Worm (Caenorhabditis elegans) whole organism, L2 larva: ENCODE data around the gene chil-4.

Experiments
- C34F6.9 ChIP-seq: fragments of 150-350 bp; optimal IDR thresholded peaks from 2 replicates; lab custom pipeline; 2014; ENCODE audit warnings: missing biosample characterization, missing genetic modification characterization
- R02D3.7 ChIP-seq: fragments of 150-350 bp; optimal IDR thresholded peaks from 2 replicates; lab custom pipeline; 2014; ENCODE audit warnings: missing biosample characterization, missing genetic modification characterization
- Y55F3AM.14 ChIP-seq: fragments of 200-800 bp; sonication (Bioruptor generic); optimal IDR thresholded peaks from 2 replicates; lab custom pipeline; 2018; ENCODE audit warnings: mild to moderate bottlenecking, missing genetic modification characterization, missing compliant biosample characterization
- ZK546.5 ChIP-seq: sonication (generic microtip); optimal IDR thresholded peaks from 2 replicates; lab custom pipeline; 2017; ENCODE audit warnings: missing biosample characterization, missing genetic modification characterization
- alr-1 ChIP-seq: fragments of 150-350 bp; optimal IDR thresholded peaks from 2 replicates; lab custom pipeline; 2014; ENCODE audit warnings: missing biosample characterization, missing genetic modification characterization
- aly-2 ChIP-seq: fragments of 150-350 bp; optimal IDR thresholded peaks from 2 replicates; lab custom pipeline; 2014; ENCODE audit warnings: missing biosample characterization, missing genetic modification characterization
- ama-1 ChIP-seq: fragments of 150-350 bp; optimal IDR thresholded peaks from 2 replicates; lab custom pipeline; 2018; ENCODE audit warnings: inconsistent platforms
- ceh-16 ChIP-seq: fragments of 150-350 bp; optimal IDR thresholded peaks from 2 replicates; lab custom pipeline; 2014; ENCODE audit warnings: missing biosample characterization, missing genetic modification characterization
- ceh-82 ChIP-seq: fragments of 150-350 bp; optimal IDR thresholded peaks from 2 replicates; lab custom pipeline; 2014; ENCODE audit warnings: missing biosample characterization, missing genetic modification characterization
- crh-2 ChIP-seq: sonication (generic microtip); optimal IDR thresholded peaks from 2 replicates; lab custom pipeline; 2017; ENCODE audit warnings: missing biosample characterization, missing genetic modification characterization
- dmd-4 ChIP-seq: sonication (generic microtip); optimal IDR thresholded peaks from 2 replicates; lab custom pipeline; 2017; ENCODE audit warnings: missing biosample characterization, missing genetic modification characterization
- egl-27 ChIP-seq: sonication (generic microtip); optimal IDR thresholded peaks from 3 replicates; lab custom pipeline; 2017; ENCODE audit warnings: missing biosample characterization, missing genetic modification reagents, missing genetic modification characterization
- elt-3 ChIP-seq: sonication (generic microtip); optimal IDR thresholded peaks from 2 replicates; lab custom pipeline; 2017; ENCODE audit warnings: missing biosample characterization, missing genetic modification characterization
- fos-1 ChIP-seq: fragments of 150-350 bp; optimal IDR thresholded peaks from 2 replicates; lab custom pipeline; 2014; ENCODE audit warnings: missing biosample characterization, missing genetic modification characterization
- gmeb-1 ChIP-seq: fragments of 150-350 bp; optimal IDR thresholded peaks from 2 replicates; lab custom pipeline; 2014; ENCODE audit warnings: missing biosample characterization, missing genetic modification characterization
- lin-11 ChIP-seq: fragments of 150-350 bp; sonication (generic microtip); optimal IDR thresholded peaks from 2 replicates; lab custom pipeline; 2014; ENCODE audit warnings: missing biosample characterization, missing genetic modification characterization, inconsistent platforms, mixed read lengths
- lin-13 ChIP-seq: fragments of 150-350 bp; optimal IDR thresholded peaks from 2 replicates; lab custom pipeline; 2014; ENCODE audit warnings: missing biosample characterization, missing genetic modification reagents, missing genetic modification characterization
- lsy-2 ChIP-seq, 2 experiments: fragments of 150-350 bp in 1 of 2; sonication (generic microtip) in 1 of 2; optimal IDR thresholded peaks; 2 replicates each; lab custom pipeline; 2014 to 2017; ENCODE audit warnings: missing biosample characterization in 2 of 2, missing genetic modification characterization in 2 of 2
- mab-5 ChIP-seq: fragments of 150-350 bp; optimal IDR thresholded peaks from 2 replicates; lab custom pipeline; 2014; ENCODE audit warnings: missing biosample characterization, missing genetic modification characterization
- mbf-1 ChIP-seq: sonication (generic microtip); optimal IDR thresholded peaks from 2 replicates; lab custom pipeline; 2017; ENCODE audit warnings: missing biosample characterization, missing genetic modification characterization
- mdl-1 ChIP-seq, 2 experiments: fragments of 150-350 bp in 1 of 2; sonication (generic microtip) in 1 of 2; optimal IDR thresholded peaks; 2 replicates each; lab custom pipeline; 2017; ENCODE audit warnings: missing biosample characterization in 2 of 2, missing genetic modification characterization in 2 of 2
- nhr-12 ChIP-seq: fragments of 150-350 bp; optimal IDR thresholded peaks from 2 replicates; lab custom pipeline; 2014; ENCODE audit warnings: missing biosample characterization, missing genetic modification characterization
- nhr-21 ChIP-seq: fragments of 150-350 bp; optimal IDR thresholded peaks from 2 replicates; lab custom pipeline; 2014; ENCODE audit warnings: missing biosample characterization, missing genetic modification characterization
- nhr-23 ChIP-seq: fragments of 150-350 bp; optimal IDR thresholded peaks from 2 replicates; lab custom pipeline; 2014; ENCODE audit warnings: missing biosample characterization, missing genetic modification reagents, missing genetic modification characterization
- nhr-237 ChIP-seq: fragments of 150-350 bp; optimal IDR thresholded peaks from 2 replicates; lab custom pipeline; 2014; ENCODE audit warnings: missing biosample characterization, missing genetic modification characterization
- nhr-77 ChIP-seq: fragments of 150-350 bp; optimal IDR thresholded peaks from 2 replicates; lab custom pipeline; 2014; ENCODE audit warnings: missing biosample characterization, missing genetic modification characterization
- peb-1 ChIP-seq: fragments of 150-350 bp; optimal IDR thresholded peaks from 2 replicates; lab custom pipeline; 2014; ENCODE audit warnings: missing biosample characterization, missing genetic modification characterization
- sma-3 ChIP-seq: sonication (generic microtip); optimal IDR thresholded peaks from 2 replicates; lab custom pipeline; 2016; ENCODE audit warnings: missing genetic modification reagents, missing genetic modification characterization, missing compliant biosample characterization
- sma-9 ChIP-seq, 2 experiments: fragments of 150-350 bp in 1 of 2; sonication (generic microtip) in 1 of 2; optimal IDR thresholded peaks; 2 replicates each; lab custom pipeline; 2014 to 2016; ENCODE audit warnings: missing genetic modification characterization in 2 of 2, mild to moderate bottlenecking in 1 of 2, missing biosample characterization in 1 of 2, missing compliant biosample characterization in 1 of 2, missing genetic modification reagents in 1 of 2, moderate library complexity in 1 of 2
- unc-55 ChIP-seq: fragments of 150-350 bp; sonication (generic microtip); optimal IDR thresholded peaks from 3 replicates; lab custom pipeline; 2014; ENCODE audit warnings: missing biosample characterization, missing genetic modification reagents, missing genetic modification characterization
- unc-62 ChIP-seq: fragments of 150-350 bp; optimal IDR thresholded peaks from 2 replicates; lab custom pipeline; 2014; ENCODE audit warnings: missing biosample characterization, missing genetic modification reagents, missing genetic modification characterization
- ztf-11 ChIP-seq: sonication (generic microtip); optimal IDR thresholded peaks from 2 replicates; lab custom pipeline; 2017; ENCODE audit warnings: missing biosample characterization, missing genetic modification characterization
- ztf-4 ChIP-seq: fragments of 150-350 bp; optimal IDR thresholded peaks from 2 replicates; lab custom pipeline; 2014; ENCODE audit warnings: missing biosample characterization, missing genetic modification characterization

The chil-4 gene

ce11 chrII:9861394-9861793 is 5.9 kb upstream of the chil-4 start, which contains the start of gene chil-3:
chil-3 (minus strand) TSS chrII:9861494.
- TF ChIP-seq ZK546.5 (tag; lab: Kevin White, UChicago) (no peak), ztf-4 (tag; lab: Kevin White, UChicago) (no peak), ceh-16 (tag; lab: Kevin White, UChicago) (no peak)

DNA sequence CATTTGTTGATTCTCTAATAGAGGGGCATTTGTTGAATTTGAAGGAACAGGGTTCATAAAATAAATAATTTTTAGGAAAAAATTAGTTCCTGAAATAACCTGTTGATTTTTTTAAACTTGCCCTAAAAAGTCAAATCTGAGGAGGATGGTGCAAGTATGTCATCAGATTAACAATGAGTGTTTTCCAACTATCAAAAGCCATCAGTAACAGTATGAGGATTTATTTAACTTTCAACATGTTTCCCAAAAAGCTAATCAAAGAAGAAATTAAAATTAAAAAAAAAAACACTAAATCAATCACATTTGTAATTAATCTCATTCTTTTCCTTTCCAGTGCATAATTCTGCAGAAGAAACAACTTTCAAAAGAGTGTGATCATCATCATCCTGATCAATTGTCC is 4.1 kb upstream of the chil-4 start, which contains the start of gene chil-5:
TSS of gene chil-5 (minus strand) at position 101 of the 400 bp plus-strand sequence.
- TF ChIP-seq lsy-2 (tag; optimal IDR thresholded peaks at IDR 0.05; lab: Kevin White, UChicago) (no peak), unc-62 (GFP tag; lab: Kevin White, UChicago) (no peak), mbf-1 (no peak), peb-1 (tag; lab: Kevin White, UChicago) (no peak), ama-1 (lab: Kevin White, UChicago) (no peak), aly-2 (tag; lab: Kevin White, UChicago) (no peak), ztf-4 (tag; lab: Kevin White, UChicago) (no peak), mab-5 (no peak)
- TF ChIP-seq, all 48 proteins: peak for 0

DNA sequence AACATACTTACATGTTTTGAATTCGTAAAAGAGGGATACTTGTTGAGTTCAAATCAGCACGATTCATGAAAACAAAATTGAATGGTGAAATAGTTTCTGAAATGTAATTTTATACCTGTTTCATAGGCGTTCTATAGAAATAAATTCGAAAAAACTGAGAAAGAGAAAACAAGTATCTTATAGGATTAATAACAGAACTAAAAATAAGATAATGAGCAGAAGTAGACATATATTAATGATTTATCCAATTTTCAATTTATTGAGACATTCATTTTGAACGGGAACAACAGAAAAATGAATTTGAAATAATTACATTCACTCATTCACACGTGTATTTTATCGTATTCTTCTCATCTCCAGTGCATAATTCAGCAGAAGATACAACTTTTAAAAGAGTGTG is 2.3 kb upstream of the chil-4 start, which contains the start of gene chil-6:
TSS of gene chil-6 (minus strand) at position 101 of the 400 bp plus-strand sequence.
- TF ChIP-seq egl-27 (tag; lab: Kevin White, UChicago) (no peak), ZK546.5 (tag; lab: Kevin White, UChicago) (no peak), mdl-1 (tag; optimal IDR thresholded peaks at IDR 0.05; lab: Kevin White, UChicago) (no peak), sma-3 (GFP tag; lab: Kevin White, UChicago) (no peak), ceh-16 (tag; lab: Kevin White, UChicago) (no peak), lin-13 (GFP tag; lab: Kevin White, UChicago) (no peak), nhr-23 (tag; lab: Kevin White, UChicago) (no peak), crh-2 (tag; lab: Kevin White, UChicago) (no peak), unc-62 (GFP tag; lab: Kevin White, UChicago) (no peak), ztf-11 (tag; lab: Kevin White, UChicago) (no peak), R02D3.7 (tag; lab: Kevin White, UChicago) (no peak), aly-2 (tag; lab: Kevin White, UChicago) (no peak), Y55F3AM.14 (GFP tag; lab: Kevin White, UChicago) (no peak), alr-1 (tag; lab: Kevin White, UChicago) (no peak)

DNA sequence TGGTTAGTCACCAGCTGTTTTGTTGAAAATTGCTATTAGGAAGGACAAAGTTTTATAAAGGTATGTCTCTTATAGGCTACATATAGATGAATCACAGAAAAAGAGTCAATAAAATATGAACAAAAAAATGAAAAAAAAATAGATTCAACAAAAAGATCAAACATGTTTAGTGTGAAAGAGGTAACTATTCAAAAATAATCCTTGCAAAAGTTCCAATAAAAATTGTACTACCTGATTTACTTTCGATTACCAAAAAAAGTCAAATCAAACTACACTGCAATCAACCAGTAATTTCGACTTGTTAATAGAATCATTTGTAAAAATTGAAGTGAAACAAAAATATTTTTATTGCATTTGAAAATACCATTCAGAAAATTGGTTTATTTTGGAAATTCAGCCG is 4.6 kb downstream of the chil-4 start, which contains the start of gene ZK938.10:
TSS of gene ZK938.10 (minus strand) at position 101 of the 400 bp plus-strand sequence.
- TF ChIP-seq nhr-237 (tag; lab: Kevin White, UChicago) = no peak
- no peak for TF ChIP-seq elt-3

DNA sequence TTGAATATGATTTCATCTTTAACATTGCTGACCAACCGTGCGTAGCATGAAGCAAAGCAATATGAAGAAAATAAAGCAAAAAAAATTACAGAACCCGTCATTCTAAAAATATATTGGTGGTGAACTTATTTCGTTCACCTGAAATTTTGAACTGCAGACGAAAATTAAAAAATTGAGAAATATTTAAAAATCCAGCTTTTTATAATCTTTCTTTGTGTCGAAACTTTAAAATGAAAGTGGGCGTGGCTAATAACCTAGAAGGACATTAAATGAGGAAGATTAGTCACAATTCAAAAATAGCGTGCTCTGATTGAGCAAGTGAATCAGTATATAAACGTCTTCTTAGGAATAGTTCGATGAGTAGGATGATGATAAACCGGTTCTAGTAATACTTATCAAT is 6.0 kb downstream of the chil-4 start, which contains the start of gene old-2:
TSS of gene old-2 (minus strand) at position 101 of the 400 bp plus-strand sequence.
- TF ChIP-seq ceh-16 (tag; lab: Kevin White, UChicago) = no peak
- no peak for TF ChIP-seq crh-2 (tag; lab: Kevin White, UChicago)
- no peak for TF ChIP-seq nhr-23 (tag; lab: Kevin White, UChicago)
- no peak for TF ChIP-seq ZK546.5 (tag; lab: Kevin White, UChicago)
- no peak for TF ChIP-seq nhr-21 (tag; lab: Kevin White, UChicago)
- TF ChIP-seq unc-62 (GFP tag; lab: Kevin White, UChicago) = no peak
- no peak for TF ChIP-seq aly-2 (tag; lab: Kevin White, UChicago)
- no peak for TF ChIP-seq fos-1 (tag; lab: Kevin White, UChicago)
- TF ChIP-seq mdl-1 (tag; optimal IDR thresholded peaks at IDR 0.05; lab: Kevin White, UChicago) = no peak
- no peak for TF ChIP-seq sma-9 (GFP tag; optimal IDR thresholded peaks at IDR 0.05; lab: Kevin White, UChicago)
- TF ChIP-seq sma-9 (tag; optimal IDR thresholded peaks at IDR 0.05; lab: Kevin White, UChicago) = no peak
- TF ChIP-seq unc-55 = no peak
- no peak for TF ChIP-seq peb-1 (tag; lab: Kevin White, UChicago)
- TF ChIP-seq gmeb-1 (tag; lab: Kevin White, UChicago) = no peak

ce11 chrII:9845239-9845638 is 10.3 kb downstream of the chil-4 start, which contains the start of gene chil-9:
chil-9 (minus strand) TSS chrII:9845339.
- TF ChIP-seq peb-1 (tag; lab: Kevin White, UChicago) (no peak), nhr-237 (tag; lab: Kevin White, UChicago) (no peak), nhr-77 (tag; lab: Kevin White, UChicago) (no peak), lin-11 (tag; lab: Kevin White, UChicago) (no peak), egl-27 (tag; lab: Kevin White, UChicago) (no peak), nhr-12 (tag; lab: Kevin White, UChicago) (no peak), Y55F3AM.14 (GFP tag; lab: Kevin White, UChicago) (no peak), nhr-23 (tag; lab: Kevin White, UChicago) (no peak), dmd-4 (tag; lab: Kevin White, UChicago) (no peak), lin-13 (GFP tag; lab: Kevin White, UChicago) (no peak), ama-1 (lab: Kevin White, UChicago) (no peak), aly-2 (tag; lab: Kevin White, UChicago) (no peak), C34F6.9 (no peak), ceh-82 (tag; lab: Kevin White, UChicago) (no peak), unc-55 (no peak), alr-1 (tag; lab: Kevin White, UChicago) (no peak)
- TF ChIP-seq, all 48 proteins: peak for 0
